5 fruit fly cellular contexts compared by ENCODE assay signal in the genomic region with DNA sequence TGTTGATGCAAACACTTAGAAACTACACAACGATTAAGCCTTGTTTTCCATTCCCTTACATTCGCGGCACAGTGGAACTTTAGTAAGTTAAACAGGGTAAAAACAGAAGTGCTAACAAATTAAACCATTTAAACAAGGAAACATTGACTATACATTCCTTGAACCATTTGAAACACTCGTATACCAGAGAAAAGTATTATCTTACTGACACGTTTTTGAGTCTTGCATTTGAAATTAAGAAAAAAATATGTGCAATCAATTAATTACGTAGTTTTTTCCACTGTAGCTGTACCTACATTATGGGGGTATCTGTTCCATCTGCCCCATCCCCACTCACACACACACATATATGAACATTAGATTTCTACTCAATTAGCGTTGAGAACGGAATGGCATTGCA.
TF ChIP-seq lines count a peak whose summit lies in the region.

No protein-coding gene starts in this region.

- no peak for TF ChIP-seq CTCF in whole organism, embryonic (GFP tag; optimal IDR thresholded peaks at IDR 0.05; lab: Kevin White, UChicago)

TF ChIP-seq in whole organism, adult, 20 proteins besides CTCF, POLR2A, EP300 and RAD21 (continues in another document):
- peak; percentile 31 for TF ChIP-seq Clk (GFP tag; optimal IDR thresholded peaks at IDR 0.05; lab: Kevin White, UChicago)
- peak; percentile 71 for TF ChIP-seq CG33017 (tag; optimal IDR thresholded peaks at IDR 0.05; lab: Kevin White, UChicago)
- TF ChIP-seq CG7045 (GFP tag; optimal IDR thresholded peaks at IDR 0.05; lab: Kevin White, UChicago) = peak; percentile 31
- peak; percentile 85 for TF ChIP-seq kay (GFP tag; lab: Kevin White, UChicago; ENCODE audit: borderline replicate concordance)
- TF ChIP-seq CG7101 (tag; optimal IDR thresholded peaks at IDR 0.05; lab: Kevin White, UChicago) = peak; percentile 62
- TF ChIP-seq CG1620 (GFP tag; optimal IDR thresholded peaks at IDR 0.05; lab: Kevin White, UChicago) = no peak
- TF ChIP-seq Hr96 (GFP tag; optimal IDR thresholded peaks at IDR 0.05; lab: Kevin White, UChicago) = peak; percentile 60
- TF ChIP-seq Mnt (GFP tag; optimal IDR thresholded peaks at IDR 0.05; lab: Kevin White, UChicago) = peak; percentile 25
- peak; percentile 36 for TF ChIP-seq cic (GFP tag; optimal IDR thresholded peaks at IDR 0.05; lab: Kevin White, UChicago)
- peak; percentile 2 for TF ChIP-seq bab1 (GFP tag; optimal IDR thresholded peaks at IDR 0.05; lab: Kevin White, UChicago)
- peak; percentile 76 for TF ChIP-seq CG12768 (GFP tag; optimal IDR thresholded peaks at IDR 0.05; lab: Kevin White, UChicago)
- TF ChIP-seq ovo (GFP tag; optimal IDR thresholded peaks at IDR 0.05; lab: Kevin White, UChicago) = peak; percentile 3
- peak; percentile 64 for TF ChIP-seq toe (GFP tag; optimal IDR thresholded peaks at IDR 0.05; lab: Kevin White, UChicago)
- TF ChIP-seq cnc (optimal IDR thresholded peaks at IDR 0.05; lab: Kevin White, UChicago) = no peak
- TF ChIP-seq CG5204 (GFP tag; optimal IDR thresholded peaks at IDR 0.05; lab: Kevin White, UChicago) = peak; percentile 52
- peak; percentile 20 for TF ChIP-seq CG11617 (GFP tag; optimal IDR thresholded peaks at IDR 0.05; lab: Kevin White, UChicago)
- TF ChIP-seq Crg-1 (GFP tag; optimal IDR thresholded peaks at IDR 0.05; lab: Kevin White, UChicago) = peak; percentile 20

TF ChIP-seq in whole organism, embryonic, 481 proteins besides CTCF, POLR2A, EP300 and RAD21 (continues in another document):
- TF ChIP-seq twi (tag; optimal IDR thresholded peaks at IDR 0.05; lab: Kevin White, UChicago) (no peak), Doc2 (GFP tag; IDR thresholded peaks at IDR 0.05; lab: Robert Waterston, UW) (no peak), Ets97D (GFP tag; optimal IDR thresholded peaks at IDR 0.05; lab: Kevin White, UChicago) (no peak), CG15011 (GFP tag; optimal IDR thresholded peaks at IDR 0.05; lab: Kevin White, UChicago) (no peak), pfk (GFP tag; optimal IDR thresholded peaks at IDR 0.05; lab: Kevin White, UChicago) (no peak), gem (tag; optimal IDR thresholded peaks at IDR 0.05; lab: Kevin White, UChicago) (peak; percentile 53), crol (GFP tag; IDR thresholded peaks at IDR 0.05; lab: Robert Waterston, UW) (no peak), CG11695 (GFP tag; IDR thresholded peaks at IDR 0.05; lab: Robert Waterston, UW) (no peak), Oli (tag; optimal IDR thresholded peaks at IDR 0.05; lab: Kevin White, UChicago) (no peak), ewg (GFP tag; optimal IDR thresholded peaks at IDR 0.05; lab: Kevin White, UChicago) (no peak), slp2 (GFP tag; optimal IDR thresholded peaks at IDR 0.05; lab: Kevin White, UChicago) (no peak), wdn (GFP tag; IDR thresholded peaks at IDR 0.05; lab: Robert Waterston, UW) (no peak), prd (optimal IDR thresholded peaks at IDR 0.05; lab: Kevin White, UChicago) (no peak), prd (GFP tag; IDR thresholded peaks at IDR 0.05; lab: Robert Waterston, UW) (no peak), slou (GFP tag; optimal IDR thresholded peaks at IDR 0.05; lab: Kevin White, UChicago) (no peak), lab (GFP tag; optimal IDR thresholded peaks at IDR 0.05; lab: Kevin White, UChicago) (peak; percentile 46), HmgD (GFP tag; optimal IDR thresholded peaks at IDR 0.05; lab: Kevin White, UChicago) (no peak), Adf1 (GFP tag; IDR thresholded peaks at IDR 0.05; lab: Robert Waterston, UW) (no peak), B-H2 (GFP tag; optimal IDR thresholded peaks at IDR 0.05; lab: Kevin White, UChicago) (no peak)

TF ChIP-seq in whole organism, prepupa, 60 proteins besides CTCF, POLR2A, EP300 and RAD21:
- peak; percentile 8 for TF ChIP-seq fkh (GFP tag; optimal IDR thresholded peaks at IDR 0.05; lab: Kevin White, UChicago)
- TF ChIP-seq esn (GFP tag; optimal IDR thresholded peaks at IDR 0.05; lab: Kevin White, UChicago) = no peak
- TF ChIP-seq Hr4 (GFP tag; optimal IDR thresholded peaks at IDR 0.05; lab: Kevin White, UChicago) = peak; percentile 45
- no peak for TF ChIP-seq CG8319 (GFP tag; optimal IDR thresholded peaks at IDR 0.05; lab: Kevin White, UChicago)
- TF ChIP-seq CG8632 (GFP tag; optimal IDR thresholded peaks at IDR 0.05; lab: Kevin White, UChicago) = no peak
- no peak for TF ChIP-seq Hr39 (GFP tag; optimal IDR thresholded peaks at IDR 0.05; lab: Kevin White, UChicago)
- TF ChIP-seq Lpt (GFP tag; optimal IDR thresholded peaks at IDR 0.05; lab: Kevin White, UChicago) = peak; percentile 6
- TF ChIP-seq svp (GFP tag; lab: Kevin White, UChicago) = no peak
- TF ChIP-seq CG32006 (GFP tag; optimal IDR thresholded peaks at IDR 0.05; lab: Kevin White, UChicago) = peak; percentile 57
- TF ChIP-seq OdsH (GFP tag; optimal IDR thresholded peaks at IDR 0.05; lab: Kevin White, UChicago) = peak; percentile 3
- no peak for TF ChIP-seq Hr38 (GFP tag; optimal IDR thresholded peaks at IDR 0.05; lab: Kevin White, UChicago)
- TF ChIP-seq CG15336 (GFP tag; IDR thresholded peaks at IDR 0.05; lab: Robert Waterston, UW) = peak; percentile 53
- TF ChIP-seq Eip78C (GFP tag; lab: Kevin White, UChicago) = peak; percentile 66
- TF ChIP-seq CG8119 (GFP tag; IDR thresholded peaks at IDR 0.05; lab: Robert Waterston, UW) = peak; percentile 43; the same call in 1 of the 3 replicates
- TF ChIP-seq eg (GFP tag; IDR thresholded peaks at IDR 0.05; lab: Robert Waterston, UW) = 0 out of 3 replicates have a peak, but pooled peaks have one; percentile 33

TF ChIP-seq in whole organism, pupa, 21 proteins besides CTCF, POLR2A, EP300 and RAD21:
- peak; percentile 20 for TF ChIP-seq CG8301 (tag; optimal IDR thresholded peaks at IDR 0.05; lab: Kevin White, UChicago)
- TF ChIP-seq CG9948 (tag; optimal IDR thresholded peaks at IDR 0.05; lab: Kevin White, UChicago) = no peak
- TF ChIP-seq Pif1A (GFP tag; optimal IDR thresholded peaks at IDR 0.05; lab: Kevin White, UChicago) = peak; percentile 19
- 0 out of 2 replicates have a peak, but pooled peaks have one; percentile 23 for TF ChIP-seq CG32121 (GFP tag; IDR thresholded peaks at IDR 0.05; lab: Robert Waterston, UW)

TF ChIP-seq in whole organism, wandering third instar larva, 38 proteins besides CTCF, POLR2A, EP300 and RAD21:
- peak; percentile 18 for TF ChIP-seq h (GFP tag; optimal IDR thresholded peaks at IDR 0.05; lab: Kevin White, UChicago)
- TF ChIP-seq woc (GFP tag; optimal IDR thresholded peaks at IDR 0.05; lab: Kevin White, UChicago) = peak; percentile 17
- no peak for TF ChIP-seq jim (GFP tag; optimal IDR thresholded peaks at IDR 0.05; lab: Kevin White, UChicago)
- no peak for TF ChIP-seq dsf (GFP tag; optimal IDR thresholded peaks at IDR 0.05; lab: Kevin White, UChicago; ENCODE audit: borderline replicate concordance)
